Worm (Caenorhabditis elegans) whole organism, late embryonic: Measurements from ENCODE around the gene unc-17.

Experiments used
- F13H6.1 ChIP-seq: sonication (generic microtip); optimal IDR thresholded peaks from 2 replicates; lab custom pipeline; 2016; ENCODE audit warnings: missing genetic modification characterization, missing compliant biosample characterization
- ceh-9 ChIP-seq: sonication (generic microtip); optimal IDR thresholded peaks from 2 replicates; lab custom pipeline; 2016; ENCODE audit warnings: mild to moderate bottlenecking, missing genetic modification characterization, inconsistent platforms, missing compliant biosample characterization
- che-1 ChIP-seq: sonication (generic microtip); optimal IDR thresholded peaks from 2 replicates; lab custom pipeline; 2016; ENCODE audit warnings: mild to moderate bottlenecking, missing genetic modification characterization, missing compliant biosample characterization
- pqm-1 ChIP-seq: sonication (generic microtip); optimal IDR thresholded peaks from 2 replicates; lab custom pipeline; 2016; ENCODE audit warnings: missing genetic modification characterization, missing compliant biosample characterization
- pros-1 ChIP-seq: fragments of 150-350 bp; optimal IDR thresholded peaks from 2 replicates; lab custom pipeline; 2014; ENCODE audit warnings: missing biosample characterization, missing genetic modification reagents, missing genetic modification characterization

ce11 chrIV:3618719-3619118 lies 5.8 kb downstream of the unc-17 start:
- no peak for TF ChIP-seq F13H6.1
- TF ChIP-seq pqm-1 (tag; lab: Kevin White, UChicago) = no peak
- no peak for TF ChIP-seq ceh-9 (tag; lab: Kevin White, UChicago)
- TF ChIP-seq pros-1 = no peak
- no peak for TF ChIP-seq che-1
